Worm (Caenorhabditis elegans) whole organism, L3 larva: ENCODE measurements around the gene Y75B8A.10.

Source experiments
- fkh-10 ChIP-seq: sonication (generic microtip); optimal IDR thresholded peaks from 2 replicates; lab custom pipeline; 2017; ENCODE audit warnings: missing biosample characterization, missing genetic modification reagents, missing genetic modification characterization
- nhr-12 ChIP-seq: fragments of 150-350 bp; optimal IDR thresholded peaks from 2 replicates; lab custom pipeline; 2014; ENCODE audit warnings: missing biosample characterization, missing genetic modification characterization
- pha-4 ChIP-seq: fragments of 150-350 bp; optimal IDR thresholded peaks from 2 replicates; lab custom pipeline; 2014; ENCODE audit warnings: missing biosample characterization, missing genetic modification reagents, missing genetic modification characterization

- TF ChIP-seq nhr-12 (tag; lab: Kevin White, UChicago), result no peak
- TF ChIP-seq pha-4 (tag; lab: Kevin White, UChicago), result no peak
- TF ChIP-seq fkh-10, result no peak
These were observed 15.8 kb downstream of the Y75B8A.10 start for ce11 chrIII:12167030-12167429.
